Fruit fly (Drosophila melanogaster) whole organism, embryonic: ENCODE measurements around the gene Tsen2.

Experiments
- Antp ChIP-seq: fragments of 200-800 bp; sonication (Bioruptor generic); optimal IDR thresholded peaks from 3 replicates; lab custom pipeline; 2016; ENCODE audit warnings: missing biosample characterization, missing genetic modification characterization
- CG10543 ChIP-seq: fragments of 200-800 bp; sonication (Bioruptor generic); optimal IDR thresholded peaks from 3 replicates; lab custom pipeline; 2017; ENCODE audit warnings: missing biosample characterization, mild to moderate bottlenecking, missing genetic modification characterization, moderate library complexity
- CG12155 ChIP-seq: fragments of 200-800 bp; sonication (Bioruptor generic); optimal IDR thresholded peaks from 3 replicates; lab custom pipeline; 2016; ENCODE audit warnings: missing biosample characterization, missing genetic modification characterization
- CG12659 ChIP-seq: fragments of 200-800 bp; sonication (Bioruptor generic); optimal IDR thresholded peaks from 3 replicates; lab custom pipeline; 2017; ENCODE audit warnings: mild to moderate bottlenecking, missing biosample characterization, missing genetic modification reagents, missing genetic modification characterization
- CG13123 ChIP-seq: fragments of 200-800 bp; sonication (Bioruptor generic); optimal IDR thresholded peaks from 2 replicates; lab custom pipeline; 2016; ENCODE audit warnings: missing biosample characterization, missing genetic modification characterization
- CG13624 ChIP-seq: fragments of 200-800 bp; sonication (Bioruptor generic); optimal IDR thresholded peaks from 2 replicates; lab custom pipeline; 2016; ENCODE audit warnings: missing biosample characterization, missing genetic modification characterization
- CG15601 ChIP-seq: fragments of 200-800 bp; sonication (Bioruptor generic); optimal IDR thresholded peaks from 3 replicates; lab custom pipeline; 2019; ENCODE audit warnings: missing biosample characterization, mild to moderate bottlenecking, missing genetic modification characterization, moderate library complexity
- CG16779 ChIP-seq: fragments of 200-800 bp; sonication (Bioruptor generic); IDR thresholded peaks from 2 replicates; pipeline ENCODE4 v1.3.6; 2022; ENCODE audit warnings: missing biosample characterization, missing genetic modification characterization
- CG18262 ChIP-seq: fragments of 200-800 bp; optimal IDR thresholded peaks from 3 replicates; lab custom pipeline; 2019; ENCODE audit warnings: missing biosample characterization, mild to moderate bottlenecking, missing genetic modification characterization, moderate library complexity
- CG2116 ChIP-seq: fragments of 200-800 bp; sonication (Bioruptor generic); optimal IDR thresholded peaks from 3 replicates; lab custom pipeline; 2018; ENCODE audit warnings: missing biosample characterization, mild to moderate bottlenecking, missing genetic modification characterization
- CG30020 ChIP-seq: fragments of 200-800 bp; optimal IDR thresholded peaks from 2 replicates; lab custom pipeline; 2019; ENCODE audit warnings: missing biosample characterization, mild to moderate bottlenecking, missing genetic modification characterization, moderate library complexity
- CG30431 ChIP-seq: fragments of 200-800 bp; sonication (Bioruptor generic); optimal IDR thresholded peaks from 2 replicates; lab custom pipeline; 2017; ENCODE audit warnings: missing biosample characterization, missing genetic modification characterization
- CG3847 ChIP-seq: fragments of 200-800 bp; sonication (Bioruptor generic); IDR thresholded peaks from 2 replicates; pipeline ENCODE4 v1.3.6; 2022; ENCODE audit warnings: missing biosample characterization, missing genetic modification characterization
- CG4424 ChIP-seq: fragments of 200-800 bp; sonication (Bioruptor generic); optimal IDR thresholded peaks from 3 replicates; lab custom pipeline; 2016; ENCODE audit warnings: missing biosample characterization, missing genetic modification characterization
- CG5180 ChIP-seq: fragments of 200-800 bp; sonication (Bioruptor generic); optimal IDR thresholded peaks from 3 replicates; lab custom pipeline; 2017; ENCODE audit warnings: missing biosample characterization, missing genetic modification characterization, mild to moderate bottlenecking, moderate library complexity, missing genetic modification reagents
- CG5953 ChIP-seq: fragments of 200-800 bp; sonication (Bioruptor generic); IDR thresholded peaks from 2 replicates; pipeline ENCODE4 v1.3.6; 2022; ENCODE audit warnings: missing biosample characterization, missing genetic modification characterization
- CG6272 ChIP-seq: fragments of 200-800 bp; sonication (Bioruptor generic); IDR thresholded peaks from 2 replicates; pipeline ENCODE4 v1.3.6; 2022; ENCODE audit warnings: missing biosample characterization, missing genetic modification characterization
- CG9215 ChIP-seq: fragments of 200-800 bp; sonication (Bioruptor generic); IDR thresholded peaks from 2 replicates; pipeline ENCODE4 v1.3.6; 2022; ENCODE audit warnings: missing biosample characterization, missing genetic modification characterization
- CG9727 ChIP-seq: fragments of 200-800 bp; sonication (Bioruptor generic); optimal IDR thresholded peaks from 3 replicates; lab custom pipeline; 2017; ENCODE audit warnings: missing biosample characterization, mild to moderate bottlenecking, missing genetic modification characterization
- Chrac-16 ChIP-seq: fragments of 200-800 bp; sonication (Bioruptor generic); optimal IDR thresholded peaks from 3 replicates; lab custom pipeline; 2016; ENCODE audit warnings: missing biosample characterization, missing genetic modification characterization
- Doc3 ChIP-seq: fragments of 200-800 bp; sonication (Bioruptor generic); IDR thresholded peaks from 3 replicates; pipeline ENCODE4 v1.3.6; 2022; ENCODE audit warnings: missing biosample characterization, missing genetic modification characterization; ENCODE audit not compliant: partially characterized antibody
- HHEX ChIP-seq: fragments of 200-800 bp; sonication (Bioruptor generic); optimal IDR thresholded peaks from 3 replicates; lab custom pipeline; 2017; ENCODE audit warnings: missing biosample characterization, mild to moderate bottlenecking, missing genetic modification characterization, missing genetic modification reagents
- HLH4C ChIP-seq: fragments of 200-800 bp; sonication (Bioruptor generic); IDR thresholded peaks from 3 replicates; pipeline ENCODE4 v1.3.6; 2022; ENCODE audit warnings: missing biosample characterization, missing genetic modification characterization; ENCODE audit not compliant: partially characterized antibody
- Hr51 ChIP-seq, 2 experiments: fragments of 200-800 bp; sonication (Bioruptor generic); optimal IDR thresholded peaks; 2 replicates in 1 of 2; 3 replicates in 1 of 2; lab custom pipeline; 2016 to 2018; ENCODE audit warnings: missing biosample characterization in 2 of 2, missing genetic modification characterization in 2 of 2, mild to moderate bottlenecking in 1 of 2, moderate library complexity in 1 of 2
- Opbp ChIP-seq: fragments of 200-800 bp; sonication (Bioruptor generic); IDR thresholded peaks from 3 replicates; pipeline ENCODE4 v1.3.6; 2022; ENCODE audit warnings: missing biosample characterization, missing genetic modification characterization; ENCODE audit not compliant: partially characterized antibody
- Rfx ChIP-seq: fragments of 200-800 bp; sonication (Bioruptor generic); IDR thresholded peaks from 2 replicates; pipeline ENCODE4 v1.3.6; 2022; ENCODE audit warnings: missing biosample characterization, missing genetic modification characterization
- Scr ChIP-seq: fragments of 200-800 bp; sonication (Bioruptor generic); IDR thresholded peaks from 2 replicates; pipeline ENCODE4 v1.3.6; 2022; ENCODE audit warnings: missing biosample characterization, missing genetic modification characterization; ENCODE audit not compliant: partially characterized antibody
- Xbp1 ChIP-seq: fragments of 200-800 bp; sonication (Bioruptor generic); optimal IDR thresholded peaks from 3 replicates; lab custom pipeline; 2016; ENCODE audit warnings: missing biosample characterization, mild to moderate bottlenecking, missing genetic modification characterization
- az2 ChIP-seq: fragments of 200-800 bp; sonication (Bioruptor generic); optimal IDR thresholded peaks from 3 replicates; lab custom pipeline; 2016; ENCODE audit warnings: missing biosample characterization, missing genetic modification characterization
- bcd ChIP-seq: fragments of 200-800 bp; sonication (Bioruptor generic); optimal IDR thresholded peaks from 2 replicates; lab custom pipeline; 2017; ENCODE audit warnings: missing biosample characterization, mild to moderate bottlenecking, missing genetic modification characterization
- caup ChIP-seq: fragments of 200-800 bp; sonication (Bioruptor generic); optimal IDR thresholded peaks from 3 replicates; lab custom pipeline; 2017; ENCODE audit warnings: missing biosample characterization, mild to moderate bottlenecking, missing genetic modification characterization, moderate library complexity; ENCODE audit not compliant: severe bottlenecking
- chn ChIP-seq: fragments of 200-800 bp; sonication (Bioruptor generic); optimal IDR thresholded peaks from 2 replicates; lab custom pipeline; 2016; ENCODE audit warnings: missing biosample characterization, missing genetic modification characterization
- dm ChIP-seq: fragments of 200-800 bp; sonication (Bioruptor generic); optimal IDR thresholded peaks from 3 replicates; lab custom pipeline; 2016; ENCODE audit warnings: missing biosample characterization, missing genetic modification characterization
- dpn ChIP-seq, 2 experiments: fragments of 200-800 bp; sonication (Bioruptor generic); optimal IDR thresholded peaks; 3 replicates each; lab custom pipeline; 2016; ENCODE audit warnings: missing biosample characterization in 2 of 2, missing genetic modification characterization in 2 of 2
- dysf ChIP-seq: fragments of 200-800 bp; sonication (Bioruptor generic); IDR thresholded peaks from 3 replicates; pipeline ENCODE4 v1.3.6; 2022; ENCODE audit warnings: missing biosample characterization, missing genetic modification characterization
- gfzf ChIP-seq: fragments of 200-800 bp; sonication (Bioruptor generic); optimal IDR thresholded peaks from 2 replicates; lab custom pipeline; 2016; ENCODE audit warnings: missing biosample characterization, mild to moderate bottlenecking, missing genetic modification characterization, moderate library complexity
- insv ChIP-seq, 2 experiments: fragments of 200-800 bp; sonication (Bioruptor generic); optimal IDR thresholded peaks; 3 replicates each; lab custom pipeline; 2016 to 2018; ENCODE audit warnings: missing biosample characterization in 2 of 2, missing genetic modification characterization in 2 of 2
- inv ChIP-seq: fragments of 200-800 bp; sonication (Bioruptor generic); IDR thresholded peaks from 2 replicates; pipeline ENCODE4 v1.3.6; 2022; ENCODE audit warnings: missing biosample characterization, missing genetic modification characterization; ENCODE audit not compliant: partially characterized antibody
- nerfin-1 ChIP-seq: fragments of 200-800 bp; sonication (Bioruptor generic); optimal IDR thresholded peaks from 3 replicates; lab custom pipeline; 2019; ENCODE audit warnings: missing biosample characterization, mild to moderate bottlenecking, missing genetic modification characterization, moderate library complexity
- pho ChIP-seq: fragments of 200-800 bp; sonication (Bioruptor generic); optimal IDR thresholded peaks from 2 replicates; lab custom pipeline; 2016; ENCODE audit warnings: missing biosample characterization, missing genetic modification characterization
- phol ChIP-seq: fragments of 200-800 bp; sonication (Bioruptor generic); optimal IDR thresholded peaks from 3 replicates; lab custom pipeline; 2018; ENCODE audit warnings: missing biosample characterization, mild to moderate bottlenecking, missing genetic modification characterization, moderate library complexity
- row ChIP-seq: fragments of 200-800 bp; sonication (Bioruptor generic); IDR thresholded peaks from 3 replicates; pipeline ENCODE4 v1.3.6; 2022; ENCODE audit warnings: missing biosample characterization, missing genetic modification characterization
- stwl ChIP-seq: fragments of 200-800 bp; sonication (Bioruptor generic); optimal IDR thresholded peaks from 3 replicates; lab custom pipeline; 2018; ENCODE audit warnings: missing biosample characterization, mild to moderate bottlenecking, missing genetic modification characterization, moderate library complexity
- sug ChIP-seq: fragments of 200-800 bp; optimal IDR thresholded peaks from 2 replicates; lab custom pipeline; 2019; ENCODE audit warnings: missing biosample characterization, mild to moderate bottlenecking, missing genetic modification characterization, moderate library complexity
- unc-4 ChIP-seq: fragments of 200-800 bp; sonication (Bioruptor generic); IDR thresholded peaks from 2 replicates; pipeline ENCODE4 v1.3.6; 2022; ENCODE audit warnings: missing biosample characterization, missing genetic modification characterization; ENCODE audit not compliant: partially characterized antibody
- vnd ChIP-seq: fragments of 200-800 bp; sonication (Bioruptor generic); IDR thresholded peaks from 3 replicates; pipeline ENCODE4 v1.3.6; 2022; ENCODE audit warnings: missing biosample characterization, missing genetic modification characterization; ENCODE audit not compliant: partially characterized antibody
- zen ChIP-seq: fragments of 200-800 bp; sonication (Bioruptor generic); optimal IDR thresholded peaks from 3 replicates; lab custom pipeline; 2018; ENCODE audit warnings: missing biosample characterization, mild to moderate bottlenecking, missing genetic modification characterization, moderate library complexity

Gene Tsen2

DNA sequence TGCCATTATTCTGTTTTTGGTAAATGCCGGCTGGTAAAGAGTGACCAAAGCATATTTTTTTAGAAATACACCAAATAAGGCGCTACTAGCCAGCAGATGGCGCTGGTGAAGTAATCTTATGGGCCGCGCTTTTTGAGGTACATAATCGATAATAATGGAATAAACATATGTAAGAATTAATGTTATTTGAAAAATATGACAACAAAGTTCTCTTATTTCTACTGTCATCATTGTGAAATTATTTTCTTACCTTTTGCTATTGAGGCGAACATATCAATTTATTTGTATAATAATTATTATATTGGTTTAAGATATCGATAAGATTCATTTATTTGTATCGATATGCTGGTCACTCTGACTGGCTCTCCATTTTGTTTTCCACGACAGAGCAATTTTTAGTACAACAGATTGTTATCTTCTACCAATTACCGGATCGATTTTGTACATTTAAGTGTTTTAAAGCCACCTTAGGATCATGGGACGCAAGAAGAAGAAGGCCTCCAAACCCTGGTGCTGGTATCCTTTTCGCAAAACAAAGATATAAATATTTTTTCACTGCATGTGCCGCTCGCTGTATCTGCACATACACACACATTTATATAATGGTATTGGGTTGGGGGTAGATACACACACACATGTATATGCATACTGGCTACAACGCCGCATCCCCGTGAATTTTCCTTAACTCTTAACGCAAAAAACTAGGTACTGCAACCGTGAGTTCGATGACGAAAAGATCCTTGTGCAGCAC is 13.7 kb downstream of the Tsen2 start, which contains the start of the genes LSm7 and BuGZ:
TSS of gene LSm7 (minus strand) at position 46 of the 751 bp plus-strand sequence.
TSS of gene BuGZ (plus strand) at position 351 of the 751 bp plus-strand sequence.
- TF ChIP-seq CG16779 (GFP tag; lab: Robert Waterston, UW) (no peak), Antp (GFP tag; lab: Kevin White, UChicago) (peak; percentile 27), CG5953 (GFP tag; lab: Robert Waterston, UW) (0 out of 2 replicates have a peak, but pooled peaks have one; percentile 11), Opbp (peak; percentile 37; the same call in 1 of the 3 replicates), CG3847 (GFP tag; lab: Robert Waterston, UW) (peak; percentile 62), dm (GFP tag; lab: Kevin White, UChicago) (peak; percentile 14), HHEX (GFP tag; lab: Kevin White, UChicago) (peak; percentile 40), Hr51 (GFP tag; optimal IDR thresholded peaks at IDR 0.05; lab: Kevin White, UChicago) (peak in 1 of 2 experiments; percentile 10), Doc3 (GFP tag; lab: Robert Waterston, UW) (peak; percentile 49; the same call in 2 of the 3 replicates), CG10543 (GFP tag; lab: Kevin White, UChicago) (peak; percentile 12), CG30431 (GFP tag; lab: Kevin White, UChicago) (no peak), CG9215 (GFP tag; lab: Robert Waterston, UW) (no peak), vnd (GFP tag; lab: Robert Waterston, UW) (peak; percentile 50; the same call in 2 of the 3 replicates), CG15601 (peak; percentile 62), CG18262 (tag; lab: Kevin White, UChicago) (peak; percentile 63), stwl (tag; lab: Kevin White, UChicago) (peak; percentile 86), CG13123 (GFP tag; lab: Kevin White, UChicago) (no peak), insv (GFP tag; optimal IDR thresholded peaks at IDR 0.05; lab: Kevin White, UChicago) (peak in 1 of 2 experiments; percentile 42), zen (tag; lab: Kevin White, UChicago) (peak; percentile 68), gfzf (GFP tag; lab: Kevin White, UChicago) (peak; percentile 83), CG12659 (GFP tag; lab: Kevin White, UChicago) (peak; percentile 85), CG30020 (tag; lab: Kevin White, UChicago) (peak; percentile 63), Rfx (GFP tag; lab: Robert Waterston, UW) (peak; percentile 59), Scr (peak; percentile 75), dpn (GFP tag; optimal IDR thresholded peaks at IDR 0.05; lab: Kevin White, UChicago) (peak; percentile 35 to 48), pho (GFP tag; lab: Kevin White, UChicago) (no peak), CG6272 (no peak), HLH4C (GFP tag; lab: Robert Waterston, UW) (0 out of 3 replicates have a peak, but pooled peaks have one; percentile 25), chn (peak; percentile 10), nerfin-1 (tag; lab: Kevin White, UChicago) (peak; percentile 17), CG12155 (peak; percentile 11), CG9727 (GFP tag; lab: Kevin White, UChicago) (peak; percentile 69), CG5180 (no peak), Chrac-16 (peak; percentile 20), dysf (GFP tag; lab: Robert Waterston, UW) (no peak), inv (GFP tag; lab: Robert Waterston, UW) (peak; percentile 60), bcd (GFP tag; lab: Kevin White, UChicago) (peak; percentile 57), Xbp1 (peak; percentile 66), az2 (GFP tag; lab: Kevin White, UChicago) (peak; percentile 37), CG2116 (GFP tag; lab: Kevin White, UChicago) (peak; percentile 85), caup (GFP tag; lab: Kevin White, UChicago) (peak; percentile 46), sug (tag; lab: Kevin White, UChicago) (peak; percentile 53), row (GFP tag; lab: Robert Waterston, UW) (peak; percentile 49; the same call in 1 of the 3 replicates), unc-4 (GFP tag; lab: Robert Waterston, UW) (peak; percentile 70), CG13624 (GFP tag; lab: Kevin White, UChicago) (peak; percentile 34), CG4424 (GFP tag; lab: Kevin White, UChicago) (peak; percentile 54), phol (tag; lab: Kevin White, UChicago) (peak; percentile 99)
